Worm (Caenorhabditis elegans): ENCODE measurements around the gene F36H9.5.

DNA sequence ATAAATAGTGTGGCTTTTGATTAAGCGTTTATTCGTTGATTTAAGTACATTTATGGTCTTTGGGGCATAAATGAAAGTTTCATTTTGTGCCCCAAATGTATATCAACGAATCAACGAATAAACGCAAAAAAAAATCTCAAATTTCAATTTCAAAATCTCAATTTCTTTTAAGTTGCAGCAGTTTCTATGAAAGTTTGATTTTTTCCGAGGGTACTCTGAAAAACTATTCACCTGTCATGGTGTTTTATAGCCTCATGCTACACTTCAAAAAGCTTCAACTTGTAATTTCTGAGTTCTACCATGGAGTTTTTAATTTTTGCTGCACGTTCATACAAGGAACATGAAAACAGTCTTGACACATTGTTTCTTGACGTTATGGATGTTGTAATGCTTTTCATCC is 29.3 kb downstream of the F36H9.5 start, which contains the start of gene ZK697.1:
- TF ChIP-seq ztf-11 (tag; optimal IDR thresholded peaks at IDR 0.05) (no peak), nhr-28 (tag; optimal IDR thresholded peaks at IDR 0.05) (no peak), nhr-76 (tag; optimal IDR thresholded peaks at IDR 0.05) (no peak)

All from whole organism, mixed stage, embryonic.